Worm (Caenorhabditis elegans) whole organism, early embryonic: ENCODE results near the gene fubl-2.

Experiments
- ets-7 ChIP-seq: sonication (generic microtip); optimal IDR thresholded peaks from 2 replicates; lab custom pipeline; 2016; ENCODE audit warnings: missing genotype, missing genetic modification characterization, missing compliant biosample characterization
- hnd-1 ChIP-seq: sonication (generic microtip); optimal IDR thresholded peaks from 2 replicates; lab custom pipeline; 2016; ENCODE audit warnings: missing genetic modification characterization, missing compliant biosample characterization

DNA sequence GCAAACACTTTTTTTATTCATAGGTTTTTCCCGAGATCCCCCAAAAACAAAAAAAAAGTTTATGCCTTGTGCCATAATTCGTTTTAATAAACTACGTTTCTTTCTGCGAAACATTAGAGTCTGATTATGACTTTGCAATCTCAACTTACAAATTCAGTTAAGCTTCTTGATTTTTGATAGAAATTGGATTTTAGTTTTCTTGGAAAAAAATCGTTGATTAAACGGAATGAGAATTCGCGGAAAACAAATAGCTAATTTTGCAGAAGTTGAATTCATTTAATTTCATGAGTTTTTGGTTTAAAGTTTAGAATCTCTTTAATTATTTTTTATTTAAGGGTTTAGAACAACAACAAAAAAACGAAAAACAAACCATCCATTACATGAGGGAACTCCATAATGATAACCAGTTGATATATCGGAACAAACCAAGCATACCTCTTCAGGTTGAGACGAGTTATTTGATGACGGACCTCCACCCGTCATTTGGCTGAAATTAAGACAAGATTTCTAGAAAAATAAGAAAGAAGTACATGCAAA lies 27.5 kb upstream of the fubl-2 start, which contains the start of gene nhr-10:
- TF ChIP-seq ets-7 (tag; lab: Kevin White, UChicago) (no peak), hnd-1 (no peak)
